Worm (Caenorhabditis elegans): ENCODE results near the gene K09H11.9.

K09H11.9 gene

DNA sequence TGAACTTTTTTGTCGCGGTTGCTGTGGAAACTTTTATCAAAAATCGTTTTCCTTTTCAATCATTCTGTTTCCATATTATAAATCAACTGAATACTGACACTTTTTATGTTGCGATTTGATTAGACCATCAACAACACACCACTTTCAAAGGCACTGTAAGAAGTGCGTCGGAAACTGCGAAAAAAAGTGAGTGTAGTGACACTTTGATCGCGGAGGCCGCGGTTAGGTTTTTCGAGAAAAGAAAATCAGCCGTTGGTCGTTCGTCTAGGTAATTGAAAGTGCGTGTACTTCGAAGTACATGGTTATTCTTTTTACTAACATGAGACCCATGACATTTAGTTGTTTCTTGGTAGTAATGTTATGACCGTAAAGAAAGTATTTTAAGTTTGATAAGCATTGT lies 20.8 kb downstream of the K09H11.9 start (continued):
- TF ChIP-seq C04F5.9 (tag; optimal IDR thresholded peaks at IDR 0.05) (no peak), sptf-1 (tag; optimal IDR thresholded peaks at IDR 0.05) (no peak), elt-3 (tag; optimal IDR thresholded peaks at IDR 0.05) (peak in 1 of 6 experiments; percentile 57), nhr-11 (tag; optimal IDR thresholded peaks at IDR 0.05) (no peak), lir-3 (tag; optimal IDR thresholded peaks at IDR 0.05; ENCODE audit: poor library complexity) (no peak), aly-2 (tag; optimal IDR thresholded peaks at IDR 0.05) (no peak), efl-1 (optimal IDR thresholded peaks at IDR 0.05) (no peak), efl-1 (GFP tag; optimal IDR thresholded peaks at IDR 0.05 in 1 of 2) (peak in 1 of 2 experiments; percentile 20), unc-30 (tag; optimal IDR thresholded peaks at IDR 0.05) (no peak), hpl-2 (GFP tag; optimal IDR thresholded peaks at IDR 0.05) (no peak), snu-23 (GFP tag; optimal IDR thresholded peaks at IDR 0.05) (peak; percentile 27), tbx-2 (tag; optimal IDR thresholded peaks at IDR 0.05) (no peak), aha-1 (tag; optimal IDR thresholded peaks at IDR 0.05) (no peak), fkh-10 (GFP tag; optimal IDR thresholded peaks at IDR 0.05) (no peak), swsn-7 (tag; optimal IDR thresholded peaks at IDR 0.05) (no peak), ceh-8 (GFP tag; optimal IDR thresholded peaks at IDR 0.05) (no peak), lin-35 (GFP tag; optimal IDR thresholded peaks at IDR 0.05) (no peak), ces-1 (GFP tag; optimal IDR thresholded peaks at IDR 0.05) (no peak), nhr-20 (tag; optimal IDR thresholded peaks at IDR 0.05) (peak; percentile 64)

DNA sequence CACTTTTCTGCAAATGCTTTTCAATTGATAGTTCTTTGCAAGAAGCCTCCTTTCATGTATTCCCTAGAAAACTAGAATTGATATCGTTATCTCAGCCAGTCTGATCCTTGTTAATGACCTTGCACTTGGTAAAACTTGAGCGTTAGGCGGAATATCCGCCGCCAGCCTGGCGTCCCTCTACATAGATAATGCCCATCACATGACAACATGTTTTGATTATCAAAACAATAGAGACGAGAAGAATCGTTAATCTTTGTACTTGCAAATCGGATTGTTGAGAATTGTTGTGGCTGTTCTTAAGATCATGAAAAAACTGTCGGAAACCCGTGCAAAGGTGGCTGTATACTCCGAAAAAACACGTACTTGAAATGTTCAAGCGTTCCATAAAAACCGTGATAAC lies 22.8 kb downstream of the K09H11.9 start:
- TF ChIP-seq aly-2 (tag; optimal IDR thresholded peaks at IDR 0.05) (no peak), lin-15B (tag; optimal IDR thresholded peaks at IDR 0.05) (no peak), ama-1 (optimal IDR thresholded peaks at IDR 0.05) (no peak), ceh-63 (GFP tag; optimal IDR thresholded peaks at IDR 0.05) (no peak), lir-3 (tag; optimal IDR thresholded peaks at IDR 0.05; ENCODE audit: poor library complexity) (no peak), pax-3 (tag; optimal IDR thresholded peaks at IDR 0.05) (no peak), jun-1 (tag; optimal IDR thresholded peaks at IDR 0.05) (no peak), ceh-90 (tag; optimal IDR thresholded peaks at IDR 0.05) (no peak), dpl-1 (GFP tag; optimal IDR thresholded peaks at IDR 0.05) (no peak), fkh-4 (tag; optimal IDR thresholded peaks at IDR 0.05; ENCODE audit: borderline replicate concordance) (no peak), egl-27 (tag; optimal IDR thresholded peaks at IDR 0.05) (no peak), ceh-82 (tag; optimal IDR thresholded peaks at IDR 0.05) (no peak), ets-5 (GFP tag; IDR thresholded peaks at IDR 0.05) (no peak), C16A3.4 (tag; optimal IDR thresholded peaks at IDR 0.05) (no peak), snpc-4 (tag; optimal IDR thresholded peaks at IDR 0.05) (no peak), blmp-1 (tag; optimal IDR thresholded peaks at IDR 0.05) (peak; percentile 88), pag-3 (tag; optimal IDR thresholded peaks at IDR 0.05; ENCODE audit: borderline replicate concordance, insufficient read depth) (no peak), C04F5.9 (tag; optimal IDR thresholded peaks at IDR 0.05) (no peak), nhr-84 (tag; optimal IDR thresholded peaks at IDR 0.05) (no peak), skn-1 (tag; optimal IDR thresholded peaks at IDR 0.05) (no peak), nhr-20 (tag; optimal IDR thresholded peaks at IDR 0.05) (peak; percentile 77), tlp-1 (tag; optimal IDR thresholded peaks at IDR 0.05) (no peak), fkh-8 (tag; optimal IDR thresholded peaks at IDR 0.05) (no peak), unc-98 (GFP tag; IDR thresholded peaks at IDR 0.05) (no peak), elt-3 (tag; optimal IDR thresholded peaks at IDR 0.05) (peak; percentile 50 to 97 (median 68)), ceh-8 (GFP tag; optimal IDR thresholded peaks at IDR 0.05) (no peak), elt-2 (tag; optimal IDR thresholded peaks at IDR 0.05) (no peak), pqm-1 (tag; optimal IDR thresholded peaks at IDR 0.05) (no peak), mep-1 (tag; optimal IDR thresholded peaks at IDR 0.05) (no peak), sox-4 (tag; optimal IDR thresholded peaks at IDR 0.05) (no peak), fos-1 (tag; optimal IDR thresholded peaks at IDR 0.05) (no peak), mdl-1 (tag; optimal IDR thresholded peaks at IDR 0.05) (peak in 1 of 2 experiments; percentile 47), unc-62 (GFP tag; optimal IDR thresholded peaks at IDR 0.05) (no peak), ztf-4 (tag; optimal IDR thresholded peaks at IDR 0.05) (no peak), dsc-1 (tag; optimal IDR thresholded peaks at IDR 0.05) (no peak), nhr-71 (tag; optimal IDR thresholded peaks at IDR 0.05) (peak; percentile 65), zip-4 (GFP tag; optimal IDR thresholded peaks at IDR 0.05) (no peak), rnt-1 (tag; optimal IDR thresholded peaks at IDR 0.05) (no peak), lsy-2 (tag; optimal IDR thresholded peaks at IDR 0.05) (peak in 1 of 2 experiments; percentile 38), zag-1 (tag; optimal IDR thresholded peaks at IDR 0.05) (no peak)
